Worm (Caenorhabditis elegans) whole organism, midembryonic: ENCODE results near the gene F49E10.2.
A peak's percentile ranks its signal among the peaks of the same experiment; 100 is the strongest.

ENCODE experiments used
- T22C8.4 ChIP-seq: fragments of 200-800 bp; sonication (Bioruptor generic); IDR thresholded peaks from 2 replicates; pipeline ENCODE4 v1.3.6; 2022; ENCODE audit warnings: missing genetic modification characterization, missing compliant biosample characterization
- cog-1 ChIP-seq: sonication (generic microtip); optimal IDR thresholded peaks from 2 replicates; lab custom pipeline; 2016; ENCODE audit warnings: missing genetic modification characterization, missing compliant biosample characterization
- flt-1 ChIP-seq: fragments of 200-800 bp; sonication (Bioruptor generic); IDR thresholded peaks from 2 replicates; pipeline ENCODE4 v1.3.6; 2022; ENCODE audit warnings: missing genetic modification characterization, missing compliant biosample characterization
- med-1 ChIP-seq: sonication (generic microtip); optimal IDR thresholded peaks from 2 replicates; lab custom pipeline; 2017; ENCODE audit warnings: missing genetic modification characterization, mild to moderate bottlenecking, missing compliant biosample characterization, antibody characterized with exemption, missing genetic modification reagents; ENCODE audit not compliant: insufficient read depth
- tab-1 ChIP-seq: fragments of 200-800 bp; sonication (Bioruptor generic); IDR thresholded peaks from 2 replicates; pipeline ENCODE4 v1.3.6; 2022; ENCODE audit warnings: missing genetic modification characterization, missing compliant biosample characterization
- ztf-23 ChIP-seq: fragments of 200-800 bp; sonication (Bioruptor generic); IDR thresholded peaks from 2 replicates; pipeline ENCODE4 v1.3.6; 2022; ENCODE audit warnings: missing genetic modification reagents, missing genetic modification characterization, missing compliant biosample characterization
- ztf-29 ChIP-seq: fragments of 200-800 bp; sonication (Bioruptor generic); IDR thresholded peaks from 2 replicates; pipeline ENCODE4 v1.3.6; 2022; ENCODE audit warnings: missing genetic modification reagents, missing genetic modification characterization, missing compliant biosample characterization

DNA sequence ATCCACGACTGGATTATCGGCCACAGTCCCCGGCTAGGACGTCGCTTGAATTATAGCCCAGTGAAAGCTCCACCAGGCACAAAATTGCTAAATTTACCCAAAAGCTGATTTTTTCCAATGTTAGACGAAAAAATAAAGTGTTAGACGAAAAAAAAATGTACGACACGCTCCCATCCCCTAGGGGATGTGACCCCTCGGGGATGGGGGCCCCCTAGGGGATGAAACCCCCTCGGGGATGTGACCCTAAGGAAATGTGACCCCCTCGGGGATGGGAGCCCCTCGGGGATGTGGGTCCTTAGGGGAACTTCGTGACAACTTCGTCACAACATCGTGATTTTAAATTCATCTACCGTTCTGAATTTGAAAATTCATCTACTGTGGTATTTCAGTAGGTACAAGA is 15.6 kb downstream of the F49E10.2 start:
- TF ChIP-seq tab-1 (GFP tag; lab: Robert Waterston, UW) (0 out of 2 replicates have a peak, but pooled peaks have one; percentile 42), T22C8.4 (GFP tag; lab: Robert Waterston, UW) (no peak), ztf-23 (GFP tag; lab: Robert Waterston, UW) (no peak), cog-1 (tag; lab: Kevin White, UChicago) (no peak), ztf-29 (no peak), med-1 (no peak), flt-1 (0 out of 2 replicates have a peak, but pooled peaks have one; percentile 21)
